Worm (Caenorhabditis elegans) whole organism, mixed stage, embryonic: ENCODE measurements around the gene T05H4.15.

Experiments
- M03D4.4 ChIP-seq: sonication (generic microtip); optimal IDR thresholded peaks from 2 replicates; lab custom pipeline; 2017; ENCODE audit warnings: mild to moderate bottlenecking, missing genetic modification characterization, missing compliant biosample characterization
- bed-3 ChIP-seq: fragments of 200-800 bp; sonication (Bioruptor generic); optimal IDR thresholded peaks from 3 replicates; lab custom pipeline; 2018; ENCODE audit warnings: mild to moderate bottlenecking, missing genetic modification characterization, moderate library complexity, missing compliant biosample characterization
- blmp-1 ChIP-seq: fragments of 150-350 bp; optimal IDR thresholded peaks from 2 replicates; lab custom pipeline; 2014; ENCODE audit warnings: missing biosample characterization, missing genetic modification characterization
- ceh-39 ChIP-seq: fragments of 150-350 bp; optimal IDR thresholded peaks from 2 replicates; lab custom pipeline; 2014; ENCODE audit warnings: missing biosample characterization, missing genetic modification characterization
- ceh-43 ChIP-seq: fragments of 200-800 bp; sonication (Bioruptor generic); optimal IDR thresholded peaks from 2 replicates; lab custom pipeline; 2018; ENCODE audit warnings: mild to moderate bottlenecking, missing genetic modification characterization, moderate library complexity, missing compliant biosample characterization
- ceh-83 ChIP-seq: fragments of 200-800 bp; sonication (Bioruptor generic); optimal IDR thresholded peaks from 2 replicates; lab custom pipeline; 2018; ENCODE audit warnings: mild to moderate bottlenecking, missing genetic modification characterization, missing compliant biosample characterization
- ces-1 ChIP-seq: fragments of 150-350 bp; optimal IDR thresholded peaks from 2 replicates; lab custom pipeline; 2014; ENCODE audit warnings: missing biosample characterization, missing genetic modification reagents, missing genetic modification characterization
- elt-3 ChIP-seq: fragments of 150-350 bp; optimal IDR thresholded peaks from 2 replicates; lab custom pipeline; 2014; ENCODE audit warnings: missing biosample characterization, missing genetic modification characterization
- flh-1 ChIP-seq: fragments of 200-800 bp; sonication (Bioruptor generic); optimal IDR thresholded peaks from 2 replicates; lab custom pipeline; 2018; ENCODE audit warnings: mild to moderate bottlenecking, missing genetic modification characterization, moderate library complexity, missing compliant biosample characterization
- ham-2 ChIP-seq: fragments of 200-800 bp; sonication (Bioruptor generic); optimal IDR thresholded peaks from 2 replicates; lab custom pipeline; 2018; ENCODE audit warnings: mild to moderate bottlenecking, missing genetic modification characterization, missing compliant biosample characterization
- hlh-1 ChIP-seq: fragments of 150-350 bp; optimal IDR thresholded peaks from 2 replicates; lab custom pipeline; 2014; ENCODE audit warnings: missing biosample characterization, missing genetic modification reagents, missing genetic modification characterization
- lin-13 ChIP-seq: fragments of 150-350 bp; optimal IDR thresholded peaks from 2 replicates; lab custom pipeline; 2014; ENCODE audit warnings: missing biosample characterization, missing genetic modification characterization
- lin-32 ChIP-seq: fragments of 200-800 bp; sonication (Bioruptor generic); optimal IDR thresholded peaks from 2 replicates; lab custom pipeline; 2018; ENCODE audit warnings: mild to moderate bottlenecking, missing genetic modification characterization, missing compliant biosample characterization
- lsy-2 ChIP-seq: fragments of 150-350 bp; optimal IDR thresholded peaks from 2 replicates; lab custom pipeline; 2014; ENCODE audit warnings: missing biosample characterization, missing genetic modification characterization
- mep-1 ChIP-seq: fragments of 150-350 bp; optimal IDR thresholded peaks from 2 replicates; lab custom pipeline; 2017; ENCODE audit warnings: missing biosample characterization, missing genetic modification reagents, missing genetic modification characterization, inconsistent platforms
- mls-2 ChIP-seq: sonication (generic microtip); optimal IDR thresholded peaks from 2 replicates; lab custom pipeline; 2016; ENCODE audit warnings: mild to moderate bottlenecking, missing genetic modification characterization, moderate library complexity, missing compliant biosample characterization
- nhr-12 ChIP-seq: fragments of 150-350 bp; optimal IDR thresholded peaks from 2 replicates; lab custom pipeline; 2014; ENCODE audit warnings: missing biosample characterization, missing genetic modification characterization
- nhr-2 ChIP-seq: fragments of 150-350 bp; optimal IDR thresholded peaks from 2 replicates; lab custom pipeline; 2014; ENCODE audit warnings: missing biosample characterization, missing genetic modification characterization
- nhr-237 ChIP-seq: fragments of 150-350 bp; optimal IDR thresholded peaks from 2 replicates; lab custom pipeline; 2014; ENCODE audit warnings: missing biosample characterization, missing genetic modification characterization
- nhr-28 ChIP-seq: fragments of 150-350 bp; optimal IDR thresholded peaks from 2 replicates; lab custom pipeline; 2014; ENCODE audit warnings: missing biosample characterization, missing genetic modification characterization
- nhr-76 ChIP-seq: sonication (generic microtip); optimal IDR thresholded peaks from 2 replicates; lab custom pipeline; 2017; ENCODE audit warnings: missing biosample characterization, missing genetic modification characterization
- pha-4 ChIP-seq: fragments of 150-350 bp; optimal IDR thresholded peaks from 2 replicates; lab custom pipeline; 2018; ENCODE audit warnings: missing biosample characterization, missing genetic modification reagents, missing genetic modification characterization
- sem-2 ChIP-seq: fragments of 200-800 bp; sonication (Bioruptor generic); optimal IDR thresholded peaks from 2 replicates; lab custom pipeline; 2018; ENCODE audit warnings: mild to moderate bottlenecking, missing genetic modification characterization, missing compliant biosample characterization
- snpc-4 ChIP-seq: fragments of 150-350 bp; optimal IDR thresholded peaks from 2 replicates; lab custom pipeline; 2014; ENCODE audit warnings: missing biosample characterization, missing genetic modification characterization
- tbx-8 ChIP-seq: fragments of 200-800 bp; sonication (Bioruptor generic); optimal IDR thresholded peaks from 2 replicates; lab custom pipeline; 2018; ENCODE audit warnings: mild to moderate bottlenecking, missing genetic modification characterization, moderate library complexity, missing compliant biosample characterization
- unc-120 ChIP-seq: sonication (generic microtip); optimal IDR thresholded peaks from 2 replicates; lab custom pipeline; 2017; ENCODE audit warnings: missing genetic modification characterization, missing compliant biosample characterization; ENCODE audit not compliant: poor library complexity, severe bottlenecking
- unc-39 ChIP-seq: fragments of 150-350 bp; optimal IDR thresholded peaks from 2 replicates; lab custom pipeline; 2014; ENCODE audit warnings: missing biosample characterization, missing genetic modification characterization
- unc-62 ChIP-seq: fragments of 150-350 bp; optimal IDR thresholded peaks from 2 replicates; lab custom pipeline; 2014; ENCODE audit warnings: missing biosample characterization, missing genetic modification reagents, missing genetic modification characterization
- zip-8 ChIP-seq: fragments of 150-350 bp; optimal IDR thresholded peaks from 2 replicates; lab custom pipeline; 2014; ENCODE audit warnings: missing biosample characterization, missing genetic modification characterization

The T05H4.15 gene

ce11 chrV:6467676-6468075 lies 26.2 kb upstream of the T05H4.15 start:
- TF ChIP-seq ceh-43 (GFP tag; lab: Kevin White, UChicago) (no peak), M03D4.4 (tag; lab: Kevin White, UChicago) (no peak), unc-39 (no peak), ceh-39 (tag; lab: Kevin White, UChicago) (no peak), flh-1 (GFP tag; lab: Kevin White, UChicago) (no peak), blmp-1 (no peak), mep-1 (no peak), unc-120 (tag; lab: Kevin White, UChicago) (no peak), ceh-83 (GFP tag; lab: Kevin White, UChicago) (no peak), unc-62 (no peak), bed-3 (GFP tag; lab: Kevin White, UChicago) (no peak), ham-2 (GFP tag; lab: Kevin White, UChicago) (no peak), nhr-2 (tag; lab: Kevin White, UChicago) (no peak)

- TF ChIP-seq unc-120 (tag; lab: Kevin White, UChicago) = no peak
- no peak for TF ChIP-seq bed-3 (GFP tag; lab: Kevin White, UChicago)
- no peak for TF ChIP-seq ces-1 (GFP tag; lab: Kevin White, UChicago)
- no peak for TF ChIP-seq lin-13
- no peak for TF ChIP-seq elt-3
- no peak for TF ChIP-seq ceh-83 (GFP tag; lab: Kevin White, UChicago)
- no peak for TF ChIP-seq ham-2 (GFP tag; lab: Kevin White, UChicago)
- no peak for TF ChIP-seq nhr-76
- no peak for TF ChIP-seq M03D4.4 (tag; lab: Kevin White, UChicago)
- TF ChIP-seq pha-4 (tag; lab: Kevin White, UChicago) = no peak
- no peak for TF ChIP-seq flh-1 (GFP tag; lab: Kevin White, UChicago)
Measured at ce11 chrV:6464765-6465164, 23.3 kb upstream of the T05H4.15 start, which contains the start of gene unc-83. Gene unc-83 (plus strand): TSS chrV:6465065.

ce11 chrV:6464238-6464637 lies 22.7 kb upstream of the T05H4.15 start:
- TF ChIP-seq elt-3 = no peak
- no peak for TF ChIP-seq ceh-39 (tag; lab: Kevin White, UChicago)
- TF ChIP-seq unc-62 = peak; percentile 65

- TF ChIP-seq unc-120 (tag; lab: Kevin White, UChicago) (no peak), blmp-1 (no peak), sem-2 (GFP tag; lab: Kevin White, UChicago) (no peak), ceh-39 (tag; lab: Kevin White, UChicago) (no peak), ces-1 (GFP tag; lab: Kevin White, UChicago) (no peak), nhr-28 (tag; lab: Kevin White, UChicago) (no peak), tbx-8 (GFP tag; lab: Kevin White, UChicago) (no peak)
Measured at ce11 chrV:6462606-6463005, 21.1 kb upstream of the T05H4.15 start.

ce11 chrV:6461250-6461649 lies 19.7 kb upstream of the T05H4.15 start:
- TF ChIP-seq mep-1 = no peak
- TF ChIP-seq nhr-237 (tag; lab: Kevin White, UChicago) = no peak
- no peak for TF ChIP-seq nhr-28 (tag; lab: Kevin White, UChicago)
- TF ChIP-seq lsy-2 (tag; lab: Kevin White, UChicago) = no peak
- TF ChIP-seq lin-13 = no peak
- no peak for TF ChIP-seq nhr-12 (tag; lab: Kevin White, UChicago)

ce11 chrV:6458302-6458998 lies 16.9 kb upstream of the T05H4.15 start:
- no peak for TF ChIP-seq unc-120 (tag; lab: Kevin White, UChicago)
- TF ChIP-seq flh-1 (GFP tag; lab: Kevin White, UChicago) = no peak
- no peak for TF ChIP-seq snpc-4 (tag; lab: Kevin White, UChicago)
- no peak for TF ChIP-seq nhr-2 (tag; lab: Kevin White, UChicago)
- no peak for TF ChIP-seq nhr-76
- TF ChIP-seq lin-32 (GFP tag; lab: Kevin White, UChicago) = no peak
- TF ChIP-seq M03D4.4 (tag; lab: Kevin White, UChicago) = no peak

ce11 chrV:6456903-6457302 lies 15.4 kb upstream of the T05H4.15 start:
- no peak for TF ChIP-seq ham-2 (GFP tag; lab: Kevin White, UChicago)
- TF ChIP-seq nhr-237 (tag; lab: Kevin White, UChicago) = no peak
- TF ChIP-seq unc-62 = peak; percentile 3
- no peak for TF ChIP-seq pha-4 (tag; lab: Kevin White, UChicago)
- no peak for TF ChIP-seq nhr-76
- TF ChIP-seq sem-2 (GFP tag; lab: Kevin White, UChicago) = no peak
- TF ChIP-seq hlh-1 (tag; lab: Kevin White, UChicago) = peak; percentile 66
- no peak for TF ChIP-seq ceh-43 (GFP tag; lab: Kevin White, UChicago)
- no peak for TF ChIP-seq mls-2 (tag; lab: Kevin White, UChicago)
- no peak for TF ChIP-seq ces-1 (GFP tag; lab: Kevin White, UChicago)
- TF ChIP-seq zip-8 (tag; lab: Kevin White, UChicago) = no peak
- TF ChIP-seq unc-120 (tag; lab: Kevin White, UChicago) = no peak
